Fruit fly (Drosophila melanogaster) whole organism, prepupa: Measurements from ENCODE around the gene P5cr.

Experiments
- Blimp-1 ChIP-seq: fragments of 200-800 bp; sonication (Bioruptor generic); optimal IDR thresholded peaks from 3 replicates; lab custom pipeline; 2017; ENCODE audit warnings: missing biosample characterization, missing genetic modification characterization, mild to moderate bottlenecking, moderate library complexity, missing genetic modification reagents
- CG10631 ChIP-seq: fragments of 200-800 bp; sonication (Bioruptor generic); optimal IDR thresholded peaks from 2 replicates; lab custom pipeline; 2016; ENCODE audit warnings: missing biosample characterization, missing genetic modification characterization
- CG11294 ChIP-seq: fragments of 200-800 bp; sonication (Bioruptor generic); IDR thresholded peaks from 2 replicates; pipeline ENCODE4 v1.3.6; 2022; ENCODE audit warnings: missing biosample characterization, missing genetic modification characterization
- CG11762 ChIP-seq: fragments of 200-800 bp; sonication (Bioruptor generic); optimal IDR thresholded peaks from 3 replicates; lab custom pipeline; 2016; ENCODE audit warnings: missing biosample characterization, missing genetic modification characterization; ENCODE audit not compliant: insufficient read depth
- CG11902 ChIP-seq: fragments of 200-800 bp; sonication (Bioruptor generic); optimal IDR thresholded peaks from 3 replicates; lab custom pipeline; 2016; ENCODE audit warnings: missing biosample characterization, missing genetic modification characterization
- CG15336 ChIP-seq: fragments of 200-800 bp; sonication (Bioruptor generic); IDR thresholded peaks from 2 replicates; pipeline ENCODE4 v1.3.6; 2022; ENCODE audit warnings: missing biosample characterization, missing genetic modification characterization
- CG1621 ChIP-seq: fragments of 200-800 bp; sonication (Bioruptor generic); optimal IDR thresholded peaks from 3 replicates; lab custom pipeline; 2018; ENCODE audit warnings: missing biosample characterization, mild to moderate bottlenecking, missing genetic modification characterization
- CG16779 ChIP-seq: fragments of 200-800 bp; sonication (Bioruptor generic); optimal IDR thresholded peaks from 3 replicates; lab custom pipeline; 2017; ENCODE audit warnings: missing biosample characterization, mild to moderate bottlenecking, missing genetic modification characterization
- CG31627 ChIP-seq: fragments of 200-800 bp; sonication (Bioruptor generic); optimal IDR thresholded peaks from 3 replicates; lab custom pipeline; 2016; ENCODE audit warnings: missing biosample characterization, missing genetic modification characterization
- CG32006 ChIP-seq: fragments of 200-800 bp; sonication (Bioruptor generic); optimal IDR thresholded peaks from 3 replicates; lab custom pipeline; 2017; ENCODE audit warnings: missing biosample characterization, mild to moderate bottlenecking, missing genetic modification characterization
- CG3919 ChIP-seq: fragments of 200-800 bp; sonication (Bioruptor generic); optimal IDR thresholded peaks from 3 replicates; lab custom pipeline; 2016; ENCODE audit warnings: missing biosample characterization, missing genetic modification characterization
- CG4318 ChIP-seq: fragments of 200-800 bp; sonication (Bioruptor generic); optimal IDR thresholded peaks from 3 replicates; lab custom pipeline; 2017; ENCODE audit warnings: missing biosample characterization, mild to moderate bottlenecking, missing genetic modification characterization
- CG6792 ChIP-seq: fragments of 200-800 bp; sonication (Bioruptor generic); optimal IDR thresholded peaks from 3 replicates; lab custom pipeline; 2016; ENCODE audit warnings: missing biosample characterization, missing genetic modification characterization
- CG6808 ChIP-seq: fragments of 200-800 bp; sonication (Bioruptor generic); optimal IDR thresholded peaks from 3 replicates; lab custom pipeline; 2017; ENCODE audit warnings: missing biosample characterization, missing genetic modification characterization, mild to moderate bottlenecking, moderate library complexity, missing genetic modification reagents
- CG7368 ChIP-seq: fragments of 200-800 bp; sonication (Bioruptor generic); optimal IDR thresholded peaks from 3 replicates; lab custom pipeline; 2016; ENCODE audit warnings: missing biosample characterization, missing genetic modification characterization
- CG8119 ChIP-seq: fragments of 200-800 bp; sonication (Bioruptor generic); IDR thresholded peaks from 3 replicates; pipeline ENCODE4 v1.3.6; 2022; ENCODE audit warnings: missing biosample characterization, missing genetic modification characterization
- CG8319 ChIP-seq: fragments of 200-800 bp; sonication (Bioruptor generic); optimal IDR thresholded peaks from 3 replicates; lab custom pipeline; 2016; ENCODE audit warnings: missing biosample characterization, missing genetic modification characterization
- CG8632 ChIP-seq: fragments of 200-800 bp; sonication (Bioruptor generic); optimal IDR thresholded peaks from 3 replicates; lab custom pipeline; 2016; ENCODE audit warnings: missing biosample characterization, missing genetic modification characterization
- CG9139 ChIP-seq: fragments of 200-800 bp; sonication (Bioruptor generic); optimal IDR thresholded peaks from 3 replicates; lab custom pipeline; 2017; ENCODE audit warnings: missing biosample characterization, mild to moderate bottlenecking, missing genetic modification characterization
- Eip75B ChIP-seq: fragments of 200-800 bp; sonication (Bioruptor generic); optimal IDR thresholded peaks from 3 replicates; lab custom pipeline; 2016; ENCODE audit warnings: missing biosample characterization, missing genetic modification characterization
- Eip78C ChIP-seq: fragments of 200-800 bp; sonication (Bioruptor generic); peaks from one replicate; lab custom pipeline; 2016; ENCODE audit warnings: missing biosample characterization, missing genetic modification characterization
- Eip93F ChIP-seq: fragments of 200-800 bp; sonication (Bioruptor generic); optimal IDR thresholded peaks from 2 replicates; lab custom pipeline; 2016; ENCODE audit warnings: missing biosample characterization, mild to moderate bottlenecking, missing genetic modification characterization
- Ets21C ChIP-seq: fragments of 200-800 bp; sonication (Bioruptor generic); optimal IDR thresholded peaks from 3 replicates; lab custom pipeline; 2016; ENCODE audit warnings: missing biosample characterization, missing genetic modification characterization
- Ets96B ChIP-seq: fragments of 200-800 bp; optimal IDR thresholded peaks from 2 replicates; lab custom pipeline; 2019; ENCODE audit warnings: missing biosample characterization, mild to moderate bottlenecking, missing genetic modification characterization, moderate library complexity
- Gug ChIP-seq: fragments of 200-800 bp; sonication (Bioruptor generic); IDR thresholded peaks from 2 replicates; pipeline ENCODE4 v1.3.6; 2022; ENCODE audit warnings: missing biosample characterization, missing genetic modification characterization
- Hr38 ChIP-seq: sonication (Bioruptor generic); optimal IDR thresholded peaks from 2 replicates; lab custom pipeline; 2016; ENCODE audit warnings: missing biosample characterization, missing genetic modification characterization
- Hr39 ChIP-seq: fragments of 200-800 bp; sonication (Bioruptor generic); optimal IDR thresholded peaks from 2 replicates; lab custom pipeline; 2016; ENCODE audit warnings: missing biosample characterization, missing genetic modification characterization
- Hr4 ChIP-seq: fragments of 200-800 bp; sonication (Bioruptor generic); optimal IDR thresholded peaks from 3 replicates; lab custom pipeline; 2016; ENCODE audit warnings: missing biosample characterization, missing genetic modification characterization
- OdsH ChIP-seq: fragments of 200-800 bp; sonication (Bioruptor generic); optimal IDR thresholded peaks from 3 replicates; lab custom pipeline; 2016; ENCODE audit warnings: missing biosample characterization, missing genetic modification characterization
- Smox ChIP-seq: fragments of 200-800 bp; sonication (Bioruptor generic); optimal IDR thresholded peaks from 3 replicates; lab custom pipeline; 2016; ENCODE audit warnings: missing biosample characterization, missing genetic modification characterization
- Sox102F ChIP-seq: fragments of 200-800 bp; sonication (Bioruptor generic); optimal IDR thresholded peaks from 2 replicates; lab custom pipeline; 2016; ENCODE audit warnings: missing biosample characterization, mild to moderate bottlenecking, missing genetic modification characterization
- Sox15 ChIP-seq: fragments of 200-800 bp; sonication (Bioruptor generic); optimal IDR thresholded peaks from 3 replicates; lab custom pipeline; 2016; ENCODE audit warnings: missing biosample characterization, missing genetic modification characterization
- achi ChIP-seq: fragments of 200-800 bp; sonication (Bioruptor generic); optimal IDR thresholded peaks from 3 replicates; lab custom pipeline; 2016; ENCODE audit warnings: missing biosample characterization, missing genetic modification characterization
- acj6 ChIP-seq: fragments of 200-800 bp; sonication (Bioruptor generic); optimal IDR thresholded peaks from 3 replicates; lab custom pipeline; 2016; ENCODE audit warnings: missing biosample characterization, missing genetic modification characterization
- cyc ChIP-seq: fragments of 200-800 bp; sonication (Bioruptor generic); optimal IDR thresholded peaks from 3 replicates; lab custom pipeline; 2016; ENCODE audit warnings: missing biosample characterization, missing genetic modification characterization
- dsx ChIP-seq: fragments of 200-800 bp; optimal IDR thresholded peaks from 3 replicates; lab custom pipeline; 2019; ENCODE audit warnings: missing biosample characterization, mild to moderate bottlenecking, missing genetic modification characterization, moderate library complexity; ENCODE audit not compliant: poor library complexity, severe bottlenecking
- esn ChIP-seq: fragments of 200-800 bp; sonication (Bioruptor generic); optimal IDR thresholded peaks from 2 replicates; lab custom pipeline; 2016; ENCODE audit warnings: missing biosample characterization, mild to moderate bottlenecking, missing genetic modification characterization, moderate library complexity
- fd59A ChIP-seq: fragments of 200-800 bp; sonication (Bioruptor generic); optimal IDR thresholded peaks from 2 replicates; lab custom pipeline; 2017; ENCODE audit warnings: missing biosample characterization, mild to moderate bottlenecking, missing genetic modification characterization, missing genetic modification reagents
- fd85E ChIP-seq: fragments of 200-800 bp; sonication (Bioruptor generic); optimal IDR thresholded peaks from 3 replicates; lab custom pipeline; 2016; ENCODE audit warnings: missing biosample characterization, missing genetic modification characterization
- lz ChIP-seq: fragments of 200-800 bp; sonication (Bioruptor generic); optimal IDR thresholded peaks from 3 replicates; lab custom pipeline; 2016; ENCODE audit warnings: missing biosample characterization, missing genetic modification characterization
- net ChIP-seq: fragments of 200-800 bp; sonication (Bioruptor generic); optimal IDR thresholded peaks from 3 replicates; lab custom pipeline; 2016; ENCODE audit warnings: missing biosample characterization, missing genetic modification characterization
- pdm3 ChIP-seq: fragments of 200-800 bp; sonication (Bioruptor generic); optimal IDR thresholded peaks from 3 replicates; lab custom pipeline; 2016; ENCODE audit warnings: missing biosample characterization, missing genetic modification characterization
- salr ChIP-seq, 2 experiments: fragments of 200-800 bp; sonication (Bioruptor generic); optimal IDR thresholded peaks; 3 replicates each; lab custom pipeline; 2016 to 2018; ENCODE audit warnings: missing biosample characterization in 2 of 2, missing genetic modification characterization in 2 of 2, mild to moderate bottlenecking in 1 of 2
- spab ChIP-seq: fragments of 200-800 bp; sonication (Bioruptor generic); optimal IDR thresholded peaks from 2 replicates; lab custom pipeline; 2017; ENCODE audit warnings: missing biosample characterization, mild to moderate bottlenecking, missing genetic modification characterization, missing genetic modification reagents
- svp ChIP-seq: fragments of 200-800 bp; sonication (Bioruptor generic); peaks from one replicate; lab custom pipeline; 2016; ENCODE audit warnings: missing biosample characterization, missing genetic modification characterization
- topi ChIP-seq: fragments of 200-800 bp; sonication (Bioruptor generic); optimal IDR thresholded peaks from 3 replicates; lab custom pipeline; 2016; ENCODE audit warnings: missing biosample characterization, missing genetic modification characterization
- vri ChIP-seq: fragments of 200-800 bp; sonication (Bioruptor generic); optimal IDR thresholded peaks from 3 replicates; lab custom pipeline; 2016; ENCODE audit warnings: missing biosample characterization, mild to moderate bottlenecking, missing genetic modification characterization

P5cr gene

DNA sequence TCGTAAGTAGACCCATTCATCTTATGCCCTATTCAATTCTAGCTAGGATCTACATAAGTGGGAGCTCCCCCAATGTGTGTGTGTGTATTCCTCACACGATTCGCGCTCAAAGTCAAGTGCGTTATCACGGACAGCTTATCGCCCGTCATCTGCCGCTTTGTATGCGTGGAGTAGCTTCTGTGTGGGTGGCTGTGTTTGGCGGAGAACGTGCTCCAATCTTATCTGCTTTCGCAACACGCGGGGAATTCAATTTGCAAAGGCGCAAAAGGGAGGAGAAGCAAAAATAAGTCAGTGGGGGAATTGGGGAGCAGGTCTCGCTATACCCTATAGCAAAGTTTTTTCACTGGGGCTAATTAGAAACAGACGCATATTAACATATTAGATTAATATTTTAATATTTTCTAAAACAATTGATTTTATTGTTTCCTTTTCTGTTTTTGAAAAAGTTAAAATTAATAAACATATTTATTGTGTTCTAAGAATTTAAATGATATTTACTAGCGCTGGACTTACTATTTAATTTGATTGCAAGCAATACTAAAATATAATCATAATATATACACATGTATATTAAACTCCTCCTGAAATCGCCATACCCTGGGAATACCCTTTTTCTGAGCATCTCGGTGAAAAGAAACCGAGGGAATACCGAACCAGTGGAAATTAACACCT, 43.5 kb upstream of the P5cr start (continued):
- TF ChIP-seq CG10631 (GFP tag; lab: Kevin White, UChicago) (peak; percentile 86), topi (peak; percentile 80), Ets21C (GFP tag; lab: Kevin White, UChicago) (peak; percentile 60), salr (GFP tag; optimal IDR thresholded peaks at IDR 0.05; lab: Kevin White, UChicago) (peak in 1 of 2 experiments; percentile 88), acj6 (GFP tag; lab: Kevin White, UChicago) (peak; percentile 89), Blimp-1 (GFP tag; lab: Kevin White, UChicago) (peak; percentile 77), CG11762 (GFP tag; lab: Kevin White, UChicago) (peak; percentile 71), CG1621 (tag; lab: Kevin White, UChicago) (peak; percentile 3), Gug (GFP tag; lab: Robert Waterston, UW) (no peak), CG16779 (tag; lab: Kevin White, UChicago) (peak; percentile 59), CG4318 (peak; percentile 73), Hr38 (no peak), CG6792 (GFP tag; lab: Kevin White, UChicago) (peak; percentile 87), svp (peak; percentile 87), CG15336 (peak; percentile 78; the same call in 1 of the 2 replicates), CG9139 (GFP tag; lab: Kevin White, UChicago) (peak; percentile 38), vri (GFP tag; lab: Kevin White, UChicago) (peak; percentile 64), CG8632 (GFP tag; lab: Kevin White, UChicago) (peak; percentile 88), Sox15 (peak; percentile 81), Eip93F (GFP tag; lab: Kevin White, UChicago) (peak; percentile 66), Sox102F (GFP tag; lab: Kevin White, UChicago) (peak; percentile 73), cyc (peak; percentile 84), Ets96B (tag; lab: Kevin White, UChicago) (peak; percentile 88), spab (GFP tag; lab: Kevin White, UChicago) (peak; percentile 64), dsx (peak; percentile 62)

DNA sequence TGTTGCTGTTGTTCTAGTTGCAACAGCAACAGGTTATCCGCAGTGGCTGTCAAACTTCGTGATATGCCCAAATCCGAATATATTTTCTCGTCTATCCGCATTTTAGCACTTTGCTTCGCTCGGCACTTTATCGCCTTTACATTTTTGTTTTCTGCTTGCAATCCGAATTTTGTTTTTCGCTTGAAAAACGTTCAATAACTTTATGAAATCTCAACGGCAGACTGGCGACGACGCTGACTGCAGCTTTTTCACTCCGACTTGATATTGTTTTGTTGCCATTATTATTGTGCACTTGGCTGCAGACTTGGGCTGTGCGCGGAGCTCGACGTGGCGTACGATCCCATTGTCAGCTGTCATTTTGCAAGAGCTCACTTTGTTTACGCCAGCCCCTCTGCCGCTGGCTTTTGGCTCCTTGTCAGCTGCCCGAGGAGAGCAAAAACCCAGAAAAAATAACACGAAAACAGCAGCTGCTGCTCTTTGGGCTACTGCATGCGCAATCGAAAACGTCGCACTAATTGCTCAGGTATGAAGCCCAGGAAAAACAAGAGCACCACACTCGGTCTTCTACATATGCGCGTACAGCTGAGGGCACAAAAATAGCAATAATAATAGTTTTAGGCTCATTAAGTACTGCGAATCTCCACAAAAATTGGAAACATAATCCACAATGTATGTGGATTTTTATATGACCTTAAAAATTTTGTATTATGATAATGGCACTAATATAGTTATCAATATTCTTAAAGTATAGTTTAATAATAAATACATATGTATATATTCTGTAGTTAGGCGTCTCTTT, 42.4 kb upstream of the P5cr start:
- TF ChIP-seq net (GFP tag; lab: Kevin White, UChicago) (peak; percentile 13), salr (GFP tag; optimal IDR thresholded peaks at IDR 0.05; lab: Kevin White, UChicago) (peak in 1 of 2 experiments; percentile 17), esn (GFP tag; lab: Kevin White, UChicago) (no peak), lz (GFP tag; lab: Kevin White, UChicago) (peak; percentile 3), Hr39 (GFP tag; lab: Kevin White, UChicago) (peak; percentile 33), OdsH (GFP tag; lab: Kevin White, UChicago) (peak; percentile 51), CG32006 (peak; percentile 47), CG8119 (GFP tag; lab: Robert Waterston, UW) (peak; percentile 38; the same call in 1 of the 3 replicates), Gug (GFP tag; lab: Robert Waterston, UW) (0 out of 2 replicates have a peak, but pooled peaks have one; percentile 29), CG31627 (GFP tag; lab: Kevin White, UChicago) (peak; percentile 0), Eip75B (GFP tag; lab: Kevin White, UChicago) (no peak), fd85E (no peak), CG11902 (GFP tag; lab: Kevin White, UChicago) (no peak), achi (peak; percentile 39), CG7368 (GFP tag; lab: Kevin White, UChicago) (no peak), CG8632 (GFP tag; lab: Kevin White, UChicago) (peak; percentile 23), CG11294 (GFP tag; lab: Robert Waterston, UW) (peak; percentile 33; the same call in 1 of the 2 replicates), Eip93F (GFP tag; lab: Kevin White, UChicago) (no peak), CG8319 (GFP tag; lab: Kevin White, UChicago) (no peak), CG6792 (GFP tag; lab: Kevin White, UChicago) (no peak), Hr4 (GFP tag; lab: Kevin White, UChicago) (peak; percentile 30), Sox15 (no peak), cyc (no peak), CG6808 (no peak), fd59A (peak; percentile 2), CG3919 (GFP tag; lab: Kevin White, UChicago) (no peak), Smox (peak; percentile 16), Ets96B (tag; lab: Kevin White, UChicago) (peak; percentile 1), Ets21C (GFP tag; lab: Kevin White, UChicago) (no peak), Eip78C (peak; percentile 68), dsx (no peak), pdm3 (GFP tag; lab: Kevin White, UChicago) (peak; percentile 30)
